Fruit fly (Drosophila melanogaster) whole organism: Measurements from ENCODE around the gene CG7299.

ENCODE experiments used
- CG8478 ChIP-seq: fragments of >200 bp; optimal IDR thresholded peaks from 2 replicates; lab custom pipeline; 2018; ENCODE audit warnings: inconsistent platforms
- Dll ChIP-seq: fragments of >200 bp; optimal IDR thresholded peaks from 2 replicates; lab custom pipeline; 2017
- EcR ChIP-seq, 2 experiments: fragments of >200 bp; optimal IDR thresholded peaks; 2 replicates each; lab custom pipeline; 2017; ENCODE audit warnings: missing biosample characterization in 2 of 2, missing genetic modification characterization in 2 of 2, missing genetic modification reagents in 2 of 2
- pan ChIP-seq: fragments of >200 bp; optimal IDR thresholded peaks from 2 replicates; lab custom pipeline; 2017
- psq ChIP-seq: fragments of >200 bp; optimal IDR thresholded peaks from 2 replicates; lab custom pipeline; 2017
- usp ChIP-seq: fragments of >200 bp; optimal IDR thresholded peaks from 2 replicates; lab custom pipeline; 2017; ENCODE audit warnings: missing biosample characterization, missing genetic modification characterization, mixed read lengths

The CG7299 gene

dm6 chr2L:10682197-10682596 is 2.0 kb downstream of the CG7299 start:
- TF ChIP-seq EcR (GFP tag; optimal IDR thresholded peaks at IDR 0.05; lab: Kevin White, UChicago) (no peak), Dll (no peak), usp (no peak), pan (lab: Kevin White, UChicago) (no peak), psq (no peak), CG8478 (lab: Kevin White, UChicago) (no peak)

DNA sequence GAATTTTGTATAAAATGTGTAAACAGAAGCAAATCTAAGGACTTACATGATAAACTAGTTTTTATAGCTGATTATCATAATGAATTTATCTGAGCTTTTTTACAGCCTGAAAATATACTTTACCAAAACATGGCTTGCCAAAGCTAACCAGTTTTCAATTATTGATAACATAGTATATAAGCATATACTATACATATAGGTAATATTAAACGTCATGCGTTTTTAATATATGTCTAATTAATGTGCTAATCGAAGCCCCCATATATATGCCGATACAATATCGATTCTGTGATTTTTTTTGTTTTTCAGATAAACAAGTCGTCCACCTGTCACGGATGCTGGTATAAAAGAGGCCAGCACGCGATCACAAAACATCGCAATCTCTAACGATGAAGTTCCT is 2.6 kb downstream of the CG7299 start, which contains the start of gene CG17107:
Gene CG17107 (plus strand): TSS at position 301 of the 400 bp plus-strand sequence.
- no peak for TF ChIP-seq Dll
- TF ChIP-seq psq = no peak
- no peak for TF ChIP-seq CG8478 (lab: Kevin White, UChicago)
- no peak for TF ChIP-seq pan (lab: Kevin White, UChicago)
- no peak for TF ChIP-seq usp

- TF ChIP-seq EcR (GFP tag; optimal IDR thresholded peaks at IDR 0.05; lab: Kevin White, UChicago) (no peak), pan (lab: Kevin White, UChicago) (no peak), Dll (no peak), usp (no peak), CG8478 (lab: Kevin White, UChicago) (no peak), psq (no peak)
Observed at dm6 chr2L:10680584-10681080, 3.6 kb downstream of the CG7299 start, which contains the start of gene CG17105. CG17105 (plus strand) TSS chr2L:10681030.

DNA sequence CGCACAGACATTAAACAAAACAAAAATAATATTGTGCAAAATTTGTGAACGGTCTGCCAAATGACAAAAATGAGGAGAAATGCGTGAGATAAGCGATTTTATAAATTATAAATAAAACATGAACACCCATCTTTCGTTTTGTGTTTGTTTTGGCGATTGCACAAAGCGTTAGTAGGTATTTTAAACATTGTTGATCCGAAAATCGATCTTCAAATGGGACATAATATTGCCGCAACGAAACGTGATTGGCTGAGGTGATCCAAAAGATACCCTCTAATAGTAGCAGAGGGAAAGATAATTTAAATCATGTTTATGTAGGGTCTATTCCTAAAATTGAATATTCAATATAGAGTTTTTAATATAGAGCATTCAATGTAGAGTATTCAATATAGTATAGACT is 4.6 kb downstream of the CG7299 start:
- TF ChIP-seq psq (no peak), usp (no peak), pan (lab: Kevin White, UChicago) (no peak), EcR (GFP tag; optimal IDR thresholded peaks at IDR 0.05; lab: Kevin White, UChicago) (no peak), CG8478 (lab: Kevin White, UChicago) (no peak), Dll (no peak)

DNA sequence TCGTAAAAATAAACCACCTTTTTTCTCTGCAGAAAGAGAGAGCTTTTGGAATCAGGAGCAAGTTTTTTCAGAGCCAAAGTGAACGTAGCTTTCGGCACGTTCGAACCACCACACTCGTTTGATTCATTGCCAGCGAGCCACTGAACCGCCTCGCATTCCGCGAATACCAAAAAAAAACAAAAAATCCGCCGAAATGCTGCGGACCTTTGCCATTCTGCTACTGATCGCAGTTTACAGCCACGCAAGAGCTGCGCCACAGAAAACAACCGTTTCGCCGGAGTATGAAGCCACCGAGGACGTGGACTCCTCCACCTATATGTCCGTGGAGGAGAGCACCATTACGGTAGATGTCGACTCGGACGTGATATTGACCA is 6.5 kb downstream of the CG7299 start:
- TF ChIP-seq pan (lab: Kevin White, UChicago) = no peak
- TF ChIP-seq psq = no peak
- TF ChIP-seq EcR (GFP tag; optimal IDR thresholded peaks at IDR 0.05; lab: Kevin White, UChicago) = no peak
- no peak for TF ChIP-seq CG8478 (lab: Kevin White, UChicago)
- TF ChIP-seq usp = no peak
- no peak for TF ChIP-seq Dll

DNA sequence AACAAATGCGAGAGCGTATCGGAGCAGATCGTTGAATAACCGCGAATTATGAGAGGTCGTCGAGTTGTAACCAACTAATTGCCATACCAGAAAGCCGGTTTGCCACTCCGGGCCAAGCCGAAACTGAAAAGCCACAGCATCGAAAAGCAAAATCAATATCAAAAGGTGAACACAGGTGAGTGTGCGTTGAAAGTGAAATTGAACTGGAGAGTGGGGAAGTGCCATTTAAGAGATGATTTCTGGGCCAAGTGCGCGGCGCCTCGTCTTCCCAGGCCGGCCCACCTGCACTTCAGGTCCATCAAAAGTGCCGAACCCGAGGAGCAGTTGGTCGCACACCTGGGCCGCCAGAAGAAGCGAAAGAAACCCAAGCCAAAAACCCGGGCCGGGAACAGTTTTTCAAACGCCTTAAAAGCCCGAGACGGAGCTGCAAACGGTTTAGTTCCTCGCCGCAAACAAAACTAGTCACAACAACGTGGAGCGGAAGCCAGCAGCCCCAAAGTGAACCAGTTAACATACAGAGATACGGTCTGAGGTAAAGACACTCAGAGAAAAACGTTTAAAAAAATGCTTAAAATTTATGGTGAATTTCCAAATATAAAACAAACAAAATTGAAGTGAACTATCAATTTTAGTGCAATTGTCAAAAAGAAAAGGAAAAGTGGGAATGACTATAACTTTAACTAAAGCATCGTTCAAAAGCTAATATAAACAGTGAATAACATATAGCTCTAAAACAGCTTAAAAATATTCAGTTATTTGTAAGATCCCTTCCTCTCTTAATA is 7.1 kb downstream of the CG7299 start, which contains the start of gene CG17104:
Gene CG17104 (plus strand): TSS at position 266 of the 782 bp plus-strand sequence.
- TF ChIP-seq usp (no peak), psq (no peak), EcR (GFP tag; optimal IDR thresholded peaks at IDR 0.05; lab: Kevin White, UChicago) (no peak), pan (lab: Kevin White, UChicago) (no peak), Dll (no peak), CG8478 (lab: Kevin White, UChicago) (no peak)

dm6 chr2L:10672989-10673388 is 11.2 kb downstream of the CG7299 start:
- TF ChIP-seq CG8478 (lab: Kevin White, UChicago) (no peak), usp (no peak), EcR (GFP tag; optimal IDR thresholded peaks at IDR 0.05; lab: Kevin White, UChicago) (no peak), pan (lab: Kevin White, UChicago) (no peak), psq (no peak), Dll (no peak)

- TF ChIP-seq EcR (GFP tag; optimal IDR thresholded peaks at IDR 0.05; lab: Kevin White, UChicago) (no peak), psq (no peak), Dll (no peak), CG8478 (lab: Kevin White, UChicago) (no peak), pan (lab: Kevin White, UChicago) (no peak), usp (no peak)
Observed at dm6 chr2L:10671530-10671929, 12.7 kb downstream of the CG7299 start.

- TF ChIP-seq EcR (GFP tag; optimal IDR thresholded peaks at IDR 0.05; lab: Kevin White, UChicago) (no peak), usp (no peak)
Observed at dm6 chr2L:10665603-10666002, 18.6 kb downstream of the CG7299 start.

dm6 chr2L:10661490-10662240 is 22.5 kb downstream of the CG7299 start, which contains the start of gene CG31871:
CG31871 (plus strand) TSS chr2L:10662081.
- TF ChIP-seq pan (lab: Kevin White, UChicago) = no peak
- TF ChIP-seq CG8478 (lab: Kevin White, UChicago) = no peak
- no peak for TF ChIP-seq psq
- no peak for TF ChIP-seq Dll
- no peak for TF ChIP-seq usp

dm6 chr2L:10657981-10658380 is 26.2 kb downstream of the CG7299 start, which contains the start of gene CG45690:
CG45690 (plus strand) TSS chr2L:10658281.
- TF ChIP-seq CG8478 (lab: Kevin White, UChicago) = no peak
- TF ChIP-seq pan (lab: Kevin White, UChicago) = no peak
- no peak for TF ChIP-seq psq
- TF ChIP-seq Dll = no peak
- TF ChIP-seq EcR (GFP tag; optimal IDR thresholded peaks at IDR 0.05; lab: Kevin White, UChicago) = no peak
- no peak for TF ChIP-seq usp

dm6 chr2L:10654520-10654919 is 29.7 kb downstream of the CG7299 start:
- TF ChIP-seq Dll = no peak

dm6 chr2L:10651313-10651712 is 32.9 kb downstream of the CG7299 start, which contains the start of gene dbf:
dbf (plus strand) TSS chr2L:10651613.
- no peak for TF ChIP-seq Dll
